Worm (Caenorhabditis elegans) whole organism, midembryonic: ENCODE measurements around the gene sut-1.

ENCODE experiments used
- T22C8.4 ChIP-seq: fragments of 200-800 bp; sonication (Bioruptor generic); IDR thresholded peaks from 2 replicates; pipeline ENCODE4 v1.3.6; 2022; ENCODE audit warnings: missing genetic modification characterization, missing compliant biosample characterization
- cog-1 ChIP-seq: sonication (generic microtip); optimal IDR thresholded peaks from 2 replicates; lab custom pipeline; 2016; ENCODE audit warnings: missing genetic modification characterization, missing compliant biosample characterization
- flt-1 ChIP-seq: fragments of 200-800 bp; sonication (Bioruptor generic); IDR thresholded peaks from 2 replicates; pipeline ENCODE4 v1.3.6; 2022; ENCODE audit warnings: missing genetic modification characterization, missing compliant biosample characterization
- klf-2 ChIP-seq: fragments of 200-800 bp; sonication (Bioruptor generic); conservative IDR thresholded peaks from 2 replicates; pipeline ENCODE4 v1.3.6; 2022; ENCODE audit warnings: missing genetic modification reagents, missing genetic modification characterization, missing compliant biosample characterization
- ref-1 ChIP-seq: fragments of 200-800 bp; sonication (Bioruptor generic); conservative IDR thresholded peaks from 2 replicates; pipeline ENCODE4 v1.3.6; 2022; ENCODE audit warnings: missing genetic modification reagents, missing genetic modification characterization, missing compliant biosample characterization
- tab-1 ChIP-seq: fragments of 200-800 bp; sonication (Bioruptor generic); IDR thresholded peaks from 2 replicates; pipeline ENCODE4 v1.3.6; 2022; ENCODE audit warnings: missing genetic modification characterization, missing compliant biosample characterization
- ztf-29 ChIP-seq: fragments of 200-800 bp; sonication (Bioruptor generic); IDR thresholded peaks from 2 replicates; pipeline ENCODE4 v1.3.6; 2022; ENCODE audit warnings: missing genetic modification reagents, missing genetic modification characterization, missing compliant biosample characterization

DNA sequence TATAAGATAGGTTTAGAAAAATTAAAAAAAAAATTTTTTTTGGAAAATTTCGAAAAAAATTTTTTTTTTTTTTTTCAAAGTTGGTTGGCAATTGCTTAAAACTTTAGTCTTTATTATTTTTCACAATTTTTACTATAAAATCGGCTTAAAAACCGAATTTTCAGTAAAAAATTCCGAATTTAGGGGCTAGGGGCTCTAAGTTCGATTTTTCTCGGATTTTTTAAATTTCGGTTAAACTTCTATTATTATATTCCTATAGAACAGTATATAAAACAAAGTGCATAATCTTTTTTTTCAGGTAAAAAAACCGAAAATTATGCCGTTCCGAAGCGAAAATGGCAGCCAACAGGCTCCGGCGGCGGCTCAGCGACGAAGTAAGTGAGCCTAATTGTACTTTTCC lies 13.4 kb upstream of the sut-1 start, which contains the start of gene pod-2:
- TF ChIP-seq klf-2 (GFP tag; lab: Robert Waterston, UW) (no peak), flt-1 (GFP tag; lab: Robert Waterston, UW) (no peak), ztf-29 (GFP tag; lab: Robert Waterston, UW) (no peak), tab-1 (GFP tag; lab: Robert Waterston, UW) (no peak), T22C8.4 (GFP tag; lab: Robert Waterston, UW) (no peak), ref-1 (GFP tag; lab: Robert Waterston, UW) (no peak), cog-1 (no peak)
